Fruit fly (Drosophila melanogaster): ENCODE results near the gene Alp1.
A peak's percentile ranks its signal among the peaks of the same experiment; 100 is the strongest.

The Alp1 gene

dm6 chr3L:21453623-21454022, 9.0 kb upstream of the Alp1 start:
- TF ChIP-seq tai (GFP tag; optimal IDR thresholded peaks at IDR 0.05) (no peak), GATAd (GFP tag; optimal IDR thresholded peaks at IDR 0.05) (no peak), h (GFP tag; optimal IDR thresholded peaks at IDR 0.05) (no peak), sv (GFP tag; optimal IDR thresholded peaks at IDR 0.05) (no peak), Rel (GFP tag; optimal IDR thresholded peaks at IDR 0.05) (no peak), Rel (tag; optimal IDR thresholded peaks at IDR 0.05) (no peak), pan (optimal IDR thresholded peaks at IDR 0.05) (no peak), ey (GFP tag; optimal IDR thresholded peaks at IDR 0.05) (no peak), rgr (GFP tag; optimal IDR thresholded peaks at IDR 0.05) (no peak), psq (GFP tag; optimal IDR thresholded peaks at IDR 0.05) (no peak), Mio (GFP tag; optimal IDR thresholded peaks at IDR 0.05) (no peak), lola (GFP tag; optimal IDR thresholded peaks at IDR 0.05) (no peak), dsf (GFP tag; optimal IDR thresholded peaks at IDR 0.05; ENCODE audit: borderline replicate concordance) (no peak), foxo (GFP tag; optimal IDR thresholded peaks at IDR 0.05) (no peak)

dm6 chr3L:21450486-21450885, 5.9 kb upstream of the Alp1 start:
- no peak for TF ChIP-seq woc (GFP tag; optimal IDR thresholded peaks at IDR 0.05)
- no peak for TF ChIP-seq Mio (GFP tag; optimal IDR thresholded peaks at IDR 0.05)
- no peak for TF ChIP-seq Jra (GFP tag; optimal IDR thresholded peaks at IDR 0.05)
- TF ChIP-seq Sp1 (GFP tag; optimal IDR thresholded peaks at IDR 0.05): no peak
- TF ChIP-seq Hnf4 (GFP tag; optimal IDR thresholded peaks at IDR 0.05): no peak
- TF ChIP-seq sage (GFP tag; optimal IDR thresholded peaks at IDR 0.05): no peak
- no peak for TF ChIP-seq HLH106 (tag; optimal IDR thresholded peaks at IDR 0.05)
- TF ChIP-seq brk (GFP tag; optimal IDR thresholded peaks at IDR 0.05): no peak
- TF ChIP-seq N (GFP tag; optimal IDR thresholded peaks at IDR 0.05): no peak
- no peak for TF ChIP-seq OdsH (GFP tag; optimal IDR thresholded peaks at IDR 0.05)
- TF ChIP-seq sv (GFP tag; optimal IDR thresholded peaks at IDR 0.05): no peak
- TF ChIP-seq ey (GFP tag; optimal IDR thresholded peaks at IDR 0.05): no peak
- no peak for TF ChIP-seq tai (GFP tag; optimal IDR thresholded peaks at IDR 0.05)
- TF ChIP-seq foxo (GFP tag; optimal IDR thresholded peaks at IDR 0.05): no peak
- no peak for TF ChIP-seq CG32264 (GFP tag; optimal IDR thresholded peaks at IDR 0.05)
- TF ChIP-seq dmrt93B (GFP tag; optimal IDR thresholded peaks at IDR 0.05): no peak
- TF ChIP-seq dl (GFP tag; optimal IDR thresholded peaks at IDR 0.05; ENCODE audit: insufficient read depth in 1 of 2, partially characterized antibody in 2 of 2): no peak

dm6 chr3L:21449336-21449735, 4.7 kb upstream of the Alp1 start:
- TF ChIP-seq Sp1 (GFP tag; optimal IDR thresholded peaks at IDR 0.05): no peak
- no peak for TF ChIP-seq brk (GFP tag; optimal IDR thresholded peaks at IDR 0.05)
- TF ChIP-seq psq (GFP tag; optimal IDR thresholded peaks at IDR 0.05): no peak
- no peak for TF ChIP-seq OdsH (GFP tag; optimal IDR thresholded peaks at IDR 0.05)
- no peak for TF ChIP-seq sv (GFP tag; optimal IDR thresholded peaks at IDR 0.05)
- no peak for TF ChIP-seq h (GFP tag; optimal IDR thresholded peaks at IDR 0.05)
- no peak for TF ChIP-seq HLH106 (tag; optimal IDR thresholded peaks at IDR 0.05)
- TF ChIP-seq CG32264 (GFP tag; optimal IDR thresholded peaks at IDR 0.05): no peak
- no peak for TF ChIP-seq Dfd (GFP tag; optimal IDR thresholded peaks at IDR 0.05)
- TF ChIP-seq fru (GFP tag; optimal IDR thresholded peaks at IDR 0.05): no peak
- TF ChIP-seq rgr (GFP tag; optimal IDR thresholded peaks at IDR 0.05): no peak
- no peak for TF ChIP-seq jim (GFP tag; optimal IDR thresholded peaks at IDR 0.05)
- TF ChIP-seq CrebA (GFP tag; optimal IDR thresholded peaks at IDR 0.05; ENCODE audit: borderline replicate concordance): no peak
- no peak for TF ChIP-seq br (GFP tag; optimal IDR thresholded peaks at IDR 0.05)
- no peak for TF ChIP-seq ey (GFP tag; optimal IDR thresholded peaks at IDR 0.05)
- no peak for TF ChIP-seq GATAd (GFP tag; optimal IDR thresholded peaks at IDR 0.05)
- TF ChIP-seq Jra (GFP tag; optimal IDR thresholded peaks at IDR 0.05): no peak
- no peak for TF ChIP-seq dmrt93B (GFP tag; optimal IDR thresholded peaks at IDR 0.05)

dm6 chr3L:21445704-21446103, 1.1 kb upstream of the Alp1 start, which contains the start of gene Syx7:
Gene Syx7 (plus strand): TSS chr3L:21445834.
- TF ChIP-seq sage (GFP tag; optimal IDR thresholded peaks at IDR 0.05) (no peak), rgr (GFP tag; optimal IDR thresholded peaks at IDR 0.05) (peak; percentile 36), foxo (GFP tag; optimal IDR thresholded peaks at IDR 0.05) (no peak), psq (GFP tag; optimal IDR thresholded peaks at IDR 0.05) (no peak), Dif (GFP tag; optimal IDR thresholded peaks at IDR 0.05; ENCODE audit: partially characterized antibody) (no peak), woc (GFP tag; optimal IDR thresholded peaks at IDR 0.05) (no peak), Rel (GFP tag; optimal IDR thresholded peaks at IDR 0.05) (no peak), Rel (tag; optimal IDR thresholded peaks at IDR 0.05) (peak; percentile 61), HLH106 (tag; optimal IDR thresholded peaks at IDR 0.05) (no peak), jim (GFP tag; optimal IDR thresholded peaks at IDR 0.05) (no peak), tai (GFP tag; optimal IDR thresholded peaks at IDR 0.05) (no peak), Hnf4 (GFP tag; optimal IDR thresholded peaks at IDR 0.05) (peak; percentile 35), h (GFP tag; optimal IDR thresholded peaks at IDR 0.05) (peak; percentile 44), lola (GFP tag; optimal IDR thresholded peaks at IDR 0.05) (no peak), Mio (GFP tag; optimal IDR thresholded peaks at IDR 0.05) (no peak), fru (GFP tag; optimal IDR thresholded peaks at IDR 0.05) (no peak), brk (GFP tag; optimal IDR thresholded peaks at IDR 0.05) (no peak), Hr78 (GFP tag; optimal IDR thresholded peaks at IDR 0.05) (no peak), CrebA (GFP tag; optimal IDR thresholded peaks at IDR 0.05; ENCODE audit: borderline replicate concordance) (no peak), Hr83 (GFP tag; optimal IDR thresholded peaks at IDR 0.05; ENCODE audit: poor library complexity, severe bottlenecking) (peak; percentile 40), Vsx2 (GFP tag; optimal IDR thresholded peaks at IDR 0.05; ENCODE audit: partially characterized antibody) (no peak), N (GFP tag; optimal IDR thresholded peaks at IDR 0.05) (no peak), OdsH (GFP tag; optimal IDR thresholded peaks at IDR 0.05) (no peak), Myc (optimal IDR thresholded peaks at IDR 0.05) (peak; percentile 28), GATAd (GFP tag; optimal IDR thresholded peaks at IDR 0.05) (no peak), ey (GFP tag; optimal IDR thresholded peaks at IDR 0.05) (peak; percentile 7), usp (GFP tag; optimal IDR thresholded peaks at IDR 0.05) (no peak), dsf (GFP tag; optimal IDR thresholded peaks at IDR 0.05; ENCODE audit: borderline replicate concordance) (no peak), br (GFP tag; optimal IDR thresholded peaks at IDR 0.05) (no peak)

Data from whole organism, wandering third instar larva.